Worm (Caenorhabditis elegans) whole organism, L2 larva: Measurements from ENCODE around the gene xpf-1.

Experiments used
- C34F6.9 ChIP-seq: fragments of 150-350 bp; optimal IDR thresholded peaks from 2 replicates; lab custom pipeline; 2014; ENCODE audit warnings: missing biosample characterization, missing genetic modification characterization
- Y55F3AM.14 ChIP-seq: fragments of 200-800 bp; sonication (Bioruptor generic); optimal IDR thresholded peaks from 2 replicates; lab custom pipeline; 2018; ENCODE audit warnings: mild to moderate bottlenecking, missing genetic modification characterization, missing compliant biosample characterization
- alr-1 ChIP-seq: fragments of 150-350 bp; optimal IDR thresholded peaks from 2 replicates; lab custom pipeline; 2014; ENCODE audit warnings: missing biosample characterization, missing genetic modification characterization
- blmp-1 ChIP-seq: sonication (generic microtip); optimal IDR thresholded peaks from 2 replicates; lab custom pipeline; 2017; ENCODE audit warnings: missing genetic modification characterization, mild to moderate bottlenecking, missing compliant biosample characterization, antibody characterized with exemption, moderate library complexity; ENCODE audit not compliant: insufficient read depth
- crh-2 ChIP-seq: sonication (generic microtip); optimal IDR thresholded peaks from 2 replicates; lab custom pipeline; 2017; ENCODE audit warnings: missing biosample characterization, missing genetic modification characterization
- elt-1 ChIP-seq: fragments of 150-350 bp; optimal IDR thresholded peaks from 2 replicates; lab custom pipeline; 2014; ENCODE audit warnings: missing biosample characterization, missing genetic modification characterization
- fos-1 ChIP-seq: fragments of 150-350 bp; optimal IDR thresholded peaks from 2 replicates; lab custom pipeline; 2014; ENCODE audit warnings: missing biosample characterization, missing genetic modification characterization
- lin-11 ChIP-seq: fragments of 150-350 bp; sonication (generic microtip); optimal IDR thresholded peaks from 2 replicates; lab custom pipeline; 2014; ENCODE audit warnings: missing biosample characterization, missing genetic modification characterization, inconsistent platforms, mixed read lengths
- lin-13 ChIP-seq: fragments of 150-350 bp; optimal IDR thresholded peaks from 2 replicates; lab custom pipeline; 2014; ENCODE audit warnings: missing biosample characterization, missing genetic modification reagents, missing genetic modification characterization
- lsy-2 ChIP-seq, 2 experiments: fragments of 150-350 bp in 1 of 2; sonication (generic microtip) in 1 of 2; optimal IDR thresholded peaks; 2 replicates each; lab custom pipeline; 2014 to 2017; ENCODE audit warnings: missing biosample characterization in 2 of 2, missing genetic modification characterization in 2 of 2
- mdl-1 ChIP-seq, 2 experiments: fragments of 150-350 bp in 1 of 2; sonication (generic microtip) in 1 of 2; optimal IDR thresholded peaks; 2 replicates each; lab custom pipeline; 2017; ENCODE audit warnings: missing biosample characterization in 2 of 2, missing genetic modification characterization in 2 of 2
- nhr-10 ChIP-seq: sonication (generic microtip); optimal IDR thresholded peaks from 2 replicates; lab custom pipeline; 2017; ENCODE audit warnings: missing biosample characterization, missing genetic modification characterization
- nhr-11 ChIP-seq: fragments of 150-350 bp; optimal IDR thresholded peaks from 2 replicates; lab custom pipeline; 2014; ENCODE audit warnings: missing biosample characterization, missing genetic modification characterization
- nhr-129 ChIP-seq: fragments of 150-350 bp; optimal IDR thresholded peaks from 2 replicates; lab custom pipeline; 2014; ENCODE audit warnings: missing biosample characterization, missing genetic modification characterization
- nhr-25 ChIP-seq: fragments of 150-350 bp; sonication (generic microtip); optimal IDR thresholded peaks from 3 replicates; lab custom pipeline; 2014; ENCODE audit warnings: missing biosample characterization, missing genetic modification characterization
- nhr-6 ChIP-seq: fragments of 150-350 bp; optimal IDR thresholded peaks from 2 replicates; lab custom pipeline; 2014; ENCODE audit warnings: missing biosample characterization, missing genetic modification characterization
- sem-4 ChIP-seq: fragments of 150-350 bp; optimal IDR thresholded peaks from 2 replicates; lab custom pipeline; 2014; ENCODE audit warnings: missing biosample characterization, missing genetic modification reagents, missing genetic modification characterization
- sma-9 ChIP-seq, 2 experiments: fragments of 150-350 bp in 1 of 2; sonication (generic microtip) in 1 of 2; optimal IDR thresholded peaks; 2 replicates each; lab custom pipeline; 2014 to 2016; ENCODE audit warnings: missing genetic modification characterization in 2 of 2, mild to moderate bottlenecking in 1 of 2, missing biosample characterization in 1 of 2, missing compliant biosample characterization in 1 of 2, missing genetic modification reagents in 1 of 2, moderate library complexity in 1 of 2
- snpc-4 ChIP-seq: fragments of 150-350 bp; optimal IDR thresholded peaks from 2 replicates; lab custom pipeline; 2014; ENCODE audit warnings: missing biosample characterization, missing genetic modification characterization
- unc-39 ChIP-seq: fragments of 150-350 bp; optimal IDR thresholded peaks from 2 replicates; lab custom pipeline; 2014; ENCODE audit warnings: missing biosample characterization, missing genetic modification characterization
- unc-55 ChIP-seq: fragments of 150-350 bp; sonication (generic microtip); optimal IDR thresholded peaks from 3 replicates; lab custom pipeline; 2014; ENCODE audit warnings: missing biosample characterization, missing genetic modification reagents, missing genetic modification characterization
- unc-62 ChIP-seq: fragments of 150-350 bp; optimal IDR thresholded peaks from 2 replicates; lab custom pipeline; 2014; ENCODE audit warnings: missing biosample characterization, missing genetic modification reagents, missing genetic modification characterization
- zag-1 ChIP-seq: fragments of 150-350 bp; optimal IDR thresholded peaks from 2 replicates; lab custom pipeline; 2014; ENCODE audit warnings: missing biosample characterization, missing genetic modification characterization
- ztf-11 ChIP-seq: sonication (generic microtip); optimal IDR thresholded peaks from 2 replicates; lab custom pipeline; 2017; ENCODE audit warnings: missing biosample characterization, missing genetic modification characterization
- ztf-4 ChIP-seq: fragments of 150-350 bp; optimal IDR thresholded peaks from 2 replicates; lab custom pipeline; 2014; ENCODE audit warnings: missing biosample characterization, missing genetic modification characterization

The xpf-1 gene

ce11 chrII:11751615-11752174 is 55.7 kb downstream of the xpf-1 start:
- TF ChIP-seq unc-62 (GFP tag; lab: Kevin White, UChicago), result no peak
- peak; percentile 15 for TF ChIP-seq fos-1 (tag; lab: Kevin White, UChicago)
- TF ChIP-seq ztf-11 (tag; lab: Kevin White, UChicago), result no peak
- TF ChIP-seq C34F6.9 (tag; lab: Kevin White, UChicago), result peak; percentile 69
- peak in 1 of 2 experiments; percentile 5 for TF ChIP-seq mdl-1 (tag; optimal IDR thresholded peaks at IDR 0.05; lab: Kevin White, UChicago)
- TF ChIP-seq lin-13 (GFP tag; lab: Kevin White, UChicago), result peak; percentile 19
- no peak for TF ChIP-seq nhr-11
- TF ChIP-seq crh-2 (tag; lab: Kevin White, UChicago), result no peak
- peak; percentile 80 for TF ChIP-seq nhr-129
- peak; percentile 33 for TF ChIP-seq lin-11
- TF ChIP-seq Y55F3AM.14 (GFP tag; lab: Kevin White, UChicago), result peak; percentile 32
- no peak for TF ChIP-seq unc-39 (tag; lab: Kevin White, UChicago)
- peak in 1 of 2 experiments; percentile 60 for TF ChIP-seq lsy-2 (tag; optimal IDR thresholded peaks at IDR 0.05; lab: Kevin White, UChicago)
- no peak for TF ChIP-seq ztf-4 (tag; lab: Kevin White, UChicago)
- TF ChIP-seq nhr-10 (tag; lab: Kevin White, UChicago), result no peak
- TF ChIP-seq unc-55 (GFP tag; lab: Kevin White, UChicago), result peak; percentile 82
- no peak for TF ChIP-seq blmp-1 (tag; lab: Kevin White, UChicago)
- peak; percentile 41 for TF ChIP-seq sem-4 (tag; lab: Kevin White, UChicago)
- TF ChIP-seq alr-1 (tag; lab: Kevin White, UChicago), result no peak
- no peak for TF ChIP-seq sma-9 (GFP tag; optimal IDR thresholded peaks at IDR 0.05; lab: Kevin White, UChicago)
- TF ChIP-seq sma-9 (tag; optimal IDR thresholded peaks at IDR 0.05; lab: Kevin White, UChicago), result no peak
- no peak for TF ChIP-seq nhr-6 (tag; lab: Kevin White, UChicago)
- TF ChIP-seq elt-1 (tag; lab: Kevin White, UChicago), result no peak
- TF ChIP-seq nhr-25 (tag; lab: Kevin White, UChicago), result no peak
- peak; percentile 84 for TF ChIP-seq zag-1 (tag; lab: Kevin White, UChicago)

ce11 chrII:11753186-11753585 is 57.2 kb downstream of the xpf-1 start:
- TF ChIP-seq unc-39 (tag; lab: Kevin White, UChicago) (no peak), snpc-4 (tag; lab: Kevin White, UChicago) (peak; percentile 79)
- TF ChIP-seq, all 48 proteins: peak for 1
